Fruit fly (Drosophila melanogaster): ENCODE measurements around the gene ppk5.

The ppk5 gene

dm6 chr3L:21509488-21510122 lies 24.9 kb upstream of the ppk5 start (continued):
- TF ChIP-seq Rx (GFP tag; IDR thresholded peaks at IDR 0.05) (0 out of 2 replicates have a peak, but pooled peaks have one; percentile 27), CG13775 (GFP tag; optimal IDR thresholded peaks at IDR 0.05) (peak; percentile 28), ato (GFP tag; IDR thresholded peaks at IDR 0.05; ENCODE audit: partially characterized antibody) (no peak), jing (GFP tag; optimal IDR thresholded peaks at IDR 0.05) (no peak), CG10959 (GFP tag; IDR thresholded peaks at IDR 0.05) (no peak), vvl (GFP tag; IDR thresholded peaks at IDR 0.05) (peak; percentile 61), schlank (tag; optimal IDR thresholded peaks at IDR 0.05) (no peak), Dref (GFP tag; IDR thresholded peaks at IDR 0.05) (no peak), CG15479 (GFP tag; optimal IDR thresholded peaks at IDR 0.05) (no peak), Mes4 (GFP tag; optimal IDR thresholded peaks at IDR 0.05) (no peak), fu2 (GFP tag; optimal IDR thresholded peaks at IDR 0.05) (peak; percentile 19), CG16815 (GFP tag; optimal IDR thresholded peaks at IDR 0.05) (no peak), Bteb2 (GFP tag; optimal IDR thresholded peaks at IDR 0.05) (no peak), inv (GFP tag; IDR thresholded peaks at IDR 0.05; ENCODE audit: partially characterized antibody) (no peak), al (GFP tag; IDR thresholded peaks at IDR 0.05) (no peak), ttk (GFP tag; IDR thresholded peaks at IDR 0.05) (no peak), YL-1 (GFP tag; optimal IDR thresholded peaks at IDR 0.05) (no peak), CG9727 (GFP tag; optimal IDR thresholded peaks at IDR 0.05) (peak; percentile 15), Ets65A (GFP tag) (no peak), rib (GFP tag; IDR thresholded peaks at IDR 0.05) (no peak), CG10979 (tag; optimal IDR thresholded peaks at IDR 0.05) (peak; percentile 41), CG3407 (GFP tag; optimal IDR thresholded peaks at IDR 0.05) (peak; percentile 22), chm (GFP tag; IDR thresholded peaks at IDR 0.05) (no peak), CG31441 (GFP tag; IDR thresholded peaks at IDR 0.05) (no peak; the same call in 1 of the 2 replicates), disco-r (GFP tag; optimal IDR thresholded peaks at IDR 0.05) (no peak), en (GFP tag; optimal IDR thresholded peaks at IDR 0.05) (no peak), dm (GFP tag; optimal IDR thresholded peaks at IDR 0.05) (no peak), Rfx (GFP tag; IDR thresholded peaks at IDR 0.05) (peak; percentile 66), Atf-2 (GFP tag; optimal IDR thresholded peaks at IDR 0.05) (peak; percentile 5), CG2129 (GFP tag; IDR thresholded peaks at IDR 0.05; ENCODE audit: partially characterized antibody) (no peak), Spps (tag; optimal IDR thresholded peaks at IDR 0.05) (no peak), BEAF-32 (GFP tag; optimal IDR thresholded peaks at IDR 0.05) (no peak), lab (GFP tag; optimal IDR thresholded peaks at IDR 0.05) (peak; percentile 67), CG17802 (tag; optimal IDR thresholded peaks at IDR 0.05) (no peak), esg (GFP tag; conservative IDR thresholded peaks at IDR 0.05) (no peak), CG13123 (GFP tag; optimal IDR thresholded peaks at IDR 0.05) (no peak), CG15696 (tag; optimal IDR thresholded peaks at IDR 0.05) (no peak), HLH3B (GFP tag; IDR thresholded peaks at IDR 0.05) (peak; percentile 38; the same call in 1 of the 2 replicates), Bgb (GFP tag; IDR thresholded peaks at IDR 0.05; ENCODE audit: partially characterized antibody) (no peak), D19A (tag; optimal IDR thresholded peaks at IDR 0.05) (peak; percentile 32), CG12071 (GFP tag; optimal IDR thresholded peaks at IDR 0.05) (peak; percentile 23), zfh2 (GFP tag; optimal IDR thresholded peaks at IDR 0.05) (peak; percentile 36), H15 (GFP tag; IDR thresholded peaks at IDR 0.05) (no peak), CG12236 (GFP tag; optimal IDR thresholded peaks at IDR 0.05) (no peak), ranshi (GFP tag; IDR thresholded peaks at IDR 0.05) (no peak), Med (GFP tag) (peak; percentile 71), wor (GFP tag; IDR thresholded peaks at IDR 0.05) (no peak), fd64A (GFP tag; optimal IDR thresholded peaks at IDR 0.05) (no peak), CG10654 (GFP tag; optimal IDR thresholded peaks at IDR 0.05) (no peak), psq (GFP tag; optimal IDR thresholded peaks at IDR 0.05) (no peak), CG13424 (tag; optimal IDR thresholded peaks at IDR 0.05) (peak; percentile 33)

Measured in whole organism, embryonic.